Worm (Caenorhabditis elegans): ENCODE measurements around the gene F36A4.1.

The F36A4.1 gene

DNA sequence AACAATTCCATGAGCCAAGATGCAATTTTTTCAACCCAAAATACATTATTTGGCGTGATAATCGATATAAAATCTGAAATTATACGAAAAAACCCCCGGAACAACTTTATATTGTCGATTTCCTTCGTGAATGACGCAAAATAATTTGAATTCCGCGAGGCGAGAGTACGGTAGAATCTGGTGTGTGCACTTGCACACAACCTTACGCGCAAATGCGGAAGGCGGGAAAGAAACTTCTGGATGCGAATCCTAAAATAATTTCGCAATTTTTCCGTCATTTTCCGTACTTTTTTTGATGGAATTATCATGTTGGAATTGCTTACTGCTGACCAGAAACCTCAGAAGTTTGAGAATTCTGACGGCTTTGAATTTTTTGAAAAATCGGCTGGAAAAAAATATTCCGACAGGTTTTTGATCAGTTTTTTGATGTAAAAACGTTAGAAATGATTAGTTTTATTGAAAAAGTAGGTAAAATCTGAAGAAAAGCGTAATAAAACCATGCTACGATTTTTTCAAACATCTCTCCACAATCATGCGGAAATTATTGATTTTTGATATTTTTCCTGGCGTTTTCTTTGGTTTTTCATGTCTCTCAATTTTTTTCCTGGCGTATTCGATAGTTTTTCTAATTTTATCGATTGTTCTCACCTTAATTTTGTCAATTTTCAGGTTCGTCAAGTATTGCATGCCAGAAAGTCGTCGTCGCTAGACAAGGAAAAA is 35.1 kb downstream of the F36A4.1 start, which contains the start of gene set-9:
set-9 (plus strand) TSS at position 670 of the 720 bp plus-strand sequence.
- TF ChIP-seq aly-2 (tag; optimal IDR thresholded peaks at IDR 0.05) (no peak), peb-1 (tag; optimal IDR thresholded peaks at IDR 0.05) (no peak), mbf-1 (tag; optimal IDR thresholded peaks at IDR 0.05) (no peak), nhr-129 (tag; optimal IDR thresholded peaks at IDR 0.05) (no peak), blmp-1 (tag; optimal IDR thresholded peaks at IDR 0.05; ENCODE audit: insufficient read depth) (no peak), alr-1 (tag; optimal IDR thresholded peaks at IDR 0.05) (no peak), ZK546.5 (tag; optimal IDR thresholded peaks at IDR 0.05) (no peak), nhr-23 (tag; optimal IDR thresholded peaks at IDR 0.05) (no peak), ceh-16 (tag; optimal IDR thresholded peaks at IDR 0.05) (no peak), unc-62 (GFP tag; optimal IDR thresholded peaks at IDR 0.05) (no peak), mab-5 (tag; optimal IDR thresholded peaks at IDR 0.05) (no peak), C34F6.9 (tag; optimal IDR thresholded peaks at IDR 0.05) (no peak), nhr-25 (tag; optimal IDR thresholded peaks at IDR 0.05) (no peak), unc-39 (tag; optimal IDR thresholded peaks at IDR 0.05) (no peak), ztf-4 (tag; optimal IDR thresholded peaks at IDR 0.05) (no peak), nhr-11 (tag; optimal IDR thresholded peaks at IDR 0.05) (no peak), lin-11 (tag; optimal IDR thresholded peaks at IDR 0.05) (no peak), ztf-11 (tag; optimal IDR thresholded peaks at IDR 0.05) (no peak), lin-13 (GFP tag; optimal IDR thresholded peaks at IDR 0.05) (no peak), gmeb-1 (tag; optimal IDR thresholded peaks at IDR 0.05) (no peak)

DNA sequence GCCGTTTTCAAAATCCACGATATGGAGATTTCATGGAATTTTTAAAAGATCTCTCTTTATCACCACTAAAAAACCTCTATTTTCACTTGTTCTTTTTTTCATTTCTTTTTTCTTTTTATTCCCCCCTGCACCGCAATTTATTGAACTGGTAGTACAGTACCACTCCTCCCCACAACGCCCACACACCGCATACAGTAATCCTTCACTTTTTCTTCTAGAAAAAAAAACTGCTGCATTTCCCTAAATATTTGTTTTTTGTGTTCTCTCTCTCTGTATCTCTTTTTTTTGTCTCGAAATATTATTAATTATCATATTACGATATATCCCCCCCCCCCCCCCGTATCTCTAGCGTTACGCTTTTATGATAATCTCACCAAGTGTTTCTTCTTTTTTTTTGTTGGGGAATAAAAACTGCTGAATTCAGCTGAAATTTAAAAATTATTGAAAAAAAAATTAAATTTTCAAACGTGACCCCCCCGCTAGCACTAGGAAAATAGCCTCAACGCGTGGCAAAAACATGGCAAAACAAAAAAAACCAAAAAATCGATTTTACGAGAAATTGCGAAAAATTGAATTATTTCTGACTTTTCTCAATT is 44.6 kb downstream of the F36A4.1 start, which contains the start of gene Y24D9B.1:
Y24D9B.1 (plus strand) TSS at position 546 of the 596 bp plus-strand sequence.
- TF ChIP-seq peb-1 (tag; optimal IDR thresholded peaks at IDR 0.05) (no peak), mbf-1 (tag; optimal IDR thresholded peaks at IDR 0.05) (no peak), nhr-23 (tag; optimal IDR thresholded peaks at IDR 0.05) (no peak), dmd-4 (tag; optimal IDR thresholded peaks at IDR 0.05) (no peak), ztf-11 (tag; optimal IDR thresholded peaks at IDR 0.05) (no peak), gmeb-1 (tag; optimal IDR thresholded peaks at IDR 0.05) (no peak), crh-2 (tag; optimal IDR thresholded peaks at IDR 0.05) (no peak), skn-1 (tag; optimal IDR thresholded peaks at IDR 0.05) (no peak)

DNA sequence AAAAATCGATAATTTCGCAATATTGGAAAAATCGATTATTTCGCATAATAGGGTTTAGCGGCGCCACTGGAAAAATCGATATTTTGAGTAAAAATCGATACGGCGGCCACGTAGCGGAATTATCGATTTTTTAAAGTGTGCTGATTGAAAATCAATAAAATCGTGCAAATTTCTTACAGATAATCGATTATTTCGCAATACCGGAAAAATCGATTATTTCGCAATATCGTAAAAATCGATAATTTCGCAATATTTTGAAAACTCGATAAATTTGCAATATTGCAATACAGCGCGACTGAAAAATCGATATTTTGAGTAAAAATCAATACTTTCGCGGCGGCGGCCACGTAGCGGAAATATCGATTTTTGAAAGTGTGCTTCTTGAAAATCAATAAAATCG is 45.4 kb downstream of the F36A4.1 start:
- TF ChIP-seq R02D3.7 (tag; optimal IDR thresholded peaks at IDR 0.05): no peak
- no peak for TF ChIP-seq F13H6.1 (tag; optimal IDR thresholded peaks at IDR 0.05)
- TF ChIP-seq mab-5 (tag; optimal IDR thresholded peaks at IDR 0.05): no peak
- no peak for TF ChIP-seq nhr-25 (tag; optimal IDR thresholded peaks at IDR 0.05)
- no peak for TF ChIP-seq lin-11 (tag; optimal IDR thresholded peaks at IDR 0.05)
- no peak for TF ChIP-seq nhr-10 (tag; optimal IDR thresholded peaks at IDR 0.05)
- no peak for TF ChIP-seq blmp-1 (tag; optimal IDR thresholded peaks at IDR 0.05; ENCODE audit: insufficient read depth)
- TF ChIP-seq nhr-11 (tag; optimal IDR thresholded peaks at IDR 0.05): no peak
- TF ChIP-seq ztf-4 (tag; optimal IDR thresholded peaks at IDR 0.05): no peak
- TF ChIP-seq nhr-129 (tag; optimal IDR thresholded peaks at IDR 0.05): no peak

- TF ChIP-seq dmd-4 (tag; optimal IDR thresholded peaks at IDR 0.05): no peak
Measured at ce11 chrIV:4318056-4318455, 45.8 kb downstream of the F36A4.1 start.

DNA sequence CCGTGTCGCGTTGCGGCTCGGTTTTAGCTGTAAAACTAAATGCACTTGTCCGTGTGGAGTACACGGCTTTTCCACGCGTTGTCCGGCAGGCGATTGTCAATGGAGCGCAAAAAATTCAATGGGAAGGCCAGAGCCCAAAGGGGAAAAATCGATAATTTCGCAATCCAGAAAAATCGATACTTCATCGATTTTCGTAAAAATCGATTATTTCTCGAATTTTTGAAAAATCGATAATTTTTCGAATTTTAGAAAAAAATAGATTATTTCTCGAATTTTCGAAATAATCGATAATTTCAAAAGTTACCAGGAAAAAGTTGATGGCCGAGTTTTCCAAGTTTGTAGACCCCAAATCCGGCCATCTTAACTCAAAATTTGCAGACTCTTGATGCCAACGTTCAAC is 47.2 kb downstream of the F36A4.1 start:
- TF ChIP-seq snpc-4 (tag; optimal IDR thresholded peaks at IDR 0.05): no peak
- TF ChIP-seq unc-55 (GFP tag; optimal IDR thresholded peaks at IDR 0.05): no peak
- TF ChIP-seq sma-3 (GFP tag; optimal IDR thresholded peaks at IDR 0.05): no peak
- no peak for TF ChIP-seq nhr-6 (tag; optimal IDR thresholded peaks at IDR 0.05)
